Fruit fly (Drosophila melanogaster) whole organism, adult: ENCODE data around the gene CG32284.

ENCODE experiments used
- CG14711 ChIP-seq: fragments of 200-800 bp; sonication (Bioruptor generic); optimal IDR thresholded peaks from 2 replicates; lab custom pipeline; 2018; ENCODE audit warnings: missing biosample characterization, mild to moderate bottlenecking, missing genetic modification characterization, moderate library complexity
- Hr96 ChIP-seq: fragments of 200-800 bp; sonication (Bioruptor generic); optimal IDR thresholded peaks from 2 replicates; lab custom pipeline; 2016; ENCODE audit warnings: missing biosample characterization, missing genetic modification characterization
- Mnt ChIP-seq: fragments of 200-800 bp; sonication (Bioruptor generic); optimal IDR thresholded peaks from 2 replicates; lab custom pipeline; 2016; ENCODE audit warnings: missing biosample characterization, mild to moderate bottlenecking, missing genetic modification characterization
- cnc ChIP-seq, 2 experiments: fragments of >200 bp; optimal IDR thresholded peaks; 2 replicates each; lab custom pipeline; 2017
- ovo ChIP-seq: fragments of 200-800 bp; sonication (Bioruptor generic); optimal IDR thresholded peaks from 2 replicates; lab custom pipeline; 2016; ENCODE audit warnings: missing biosample characterization, missing genetic modification characterization

dm6 chr3L:3186364-3186763, at the start of gene CG32284:
- no peak for TF ChIP-seq cnc (optimal IDR thresholded peaks at IDR 0.05; lab: Kevin White, UChicago)
- TF ChIP-seq Hr96 (GFP tag; lab: Kevin White, UChicago): no peak
- TF ChIP-seq CG14711 (tag; lab: Kevin White, UChicago): no peak
- TF ChIP-seq ovo (GFP tag; lab: Kevin White, UChicago): no peak
- TF ChIP-seq Mnt: no peak
